Fruit fly (Drosophila melanogaster): ENCODE data around the gene CG17032.

dm6 chr3L:15976758-15977157 lies 18.1 kb downstream of the CG17032 start, which contains the start of gene CG17029:
- TF ChIP-seq CG32264 (GFP tag; optimal IDR thresholded peaks at IDR 0.05) (no peak), Abd-B (GFP tag; optimal IDR thresholded peaks at IDR 0.05) (no peak), Hr83 (GFP tag; optimal IDR thresholded peaks at IDR 0.05; ENCODE audit: poor library complexity, severe bottlenecking) (no peak), Myc (optimal IDR thresholded peaks at IDR 0.05) (no peak), Hnf4 (GFP tag; optimal IDR thresholded peaks at IDR 0.05) (no peak), brk (GFP tag; optimal IDR thresholded peaks at IDR 0.05) (no peak), psq (GFP tag; optimal IDR thresholded peaks at IDR 0.05) (no peak), Dfd (GFP tag; optimal IDR thresholded peaks at IDR 0.05) (no peak), Jra (GFP tag; optimal IDR thresholded peaks at IDR 0.05) (no peak), Hr78 (GFP tag; optimal IDR thresholded peaks at IDR 0.05) (no peak)
